Worm (Caenorhabditis elegans) whole organism, L2 larva: ENCODE results near the gene mrps-18B.

Source experiments
- C34F6.9 ChIP-seq: fragments of 150-350 bp; optimal IDR thresholded peaks from 2 replicates; lab custom pipeline; 2014; ENCODE audit warnings: missing biosample characterization, missing genetic modification characterization
- F13H6.1 ChIP-seq: sonication (generic microtip); optimal IDR thresholded peaks from 2 replicates; lab custom pipeline; 2016; ENCODE audit warnings: missing genetic modification characterization, missing compliant biosample characterization
- R02D3.7 ChIP-seq: fragments of 150-350 bp; optimal IDR thresholded peaks from 2 replicates; lab custom pipeline; 2014; ENCODE audit warnings: missing biosample characterization, missing genetic modification characterization
- Y55F3AM.14 ChIP-seq: fragments of 200-800 bp; sonication (Bioruptor generic); optimal IDR thresholded peaks from 2 replicates; lab custom pipeline; 2018; ENCODE audit warnings: mild to moderate bottlenecking, missing genetic modification characterization, missing compliant biosample characterization
- ZK546.5 ChIP-seq: sonication (generic microtip); optimal IDR thresholded peaks from 2 replicates; lab custom pipeline; 2017; ENCODE audit warnings: missing biosample characterization, missing genetic modification characterization
- alr-1 ChIP-seq: fragments of 150-350 bp; optimal IDR thresholded peaks from 2 replicates; lab custom pipeline; 2014; ENCODE audit warnings: missing biosample characterization, missing genetic modification characterization
- aly-2 ChIP-seq: fragments of 150-350 bp; optimal IDR thresholded peaks from 2 replicates; lab custom pipeline; 2014; ENCODE audit warnings: missing biosample characterization, missing genetic modification characterization
- blmp-1 ChIP-seq: sonication (generic microtip); optimal IDR thresholded peaks from 2 replicates; lab custom pipeline; 2017; ENCODE audit warnings: missing genetic modification characterization, mild to moderate bottlenecking, missing compliant biosample characterization, antibody characterized with exemption, moderate library complexity; ENCODE audit not compliant: insufficient read depth
- ceh-16 ChIP-seq: fragments of 150-350 bp; optimal IDR thresholded peaks from 2 replicates; lab custom pipeline; 2014; ENCODE audit warnings: missing biosample characterization, missing genetic modification characterization
- crh-2 ChIP-seq: sonication (generic microtip); optimal IDR thresholded peaks from 2 replicates; lab custom pipeline; 2017; ENCODE audit warnings: missing biosample characterization, missing genetic modification characterization
- elt-1 ChIP-seq: fragments of 150-350 bp; optimal IDR thresholded peaks from 2 replicates; lab custom pipeline; 2014; ENCODE audit warnings: missing biosample characterization, missing genetic modification characterization
- fos-1 ChIP-seq: fragments of 150-350 bp; optimal IDR thresholded peaks from 2 replicates; lab custom pipeline; 2014; ENCODE audit warnings: missing biosample characterization, missing genetic modification characterization
- gmeb-1 ChIP-seq: fragments of 150-350 bp; optimal IDR thresholded peaks from 2 replicates; lab custom pipeline; 2014; ENCODE audit warnings: missing biosample characterization, missing genetic modification characterization
- lin-11 ChIP-seq: fragments of 150-350 bp; sonication (generic microtip); optimal IDR thresholded peaks from 2 replicates; lab custom pipeline; 2014; ENCODE audit warnings: missing biosample characterization, missing genetic modification characterization, inconsistent platforms, mixed read lengths
- lin-13 ChIP-seq: fragments of 150-350 bp; optimal IDR thresholded peaks from 2 replicates; lab custom pipeline; 2014; ENCODE audit warnings: missing biosample characterization, missing genetic modification reagents, missing genetic modification characterization
- lsy-2 ChIP-seq, 2 experiments: fragments of 150-350 bp in 1 of 2; sonication (generic microtip) in 1 of 2; optimal IDR thresholded peaks; 2 replicates each; lab custom pipeline; 2014 to 2017; ENCODE audit warnings: missing biosample characterization in 2 of 2, missing genetic modification characterization in 2 of 2
- mab-5 ChIP-seq: fragments of 150-350 bp; optimal IDR thresholded peaks from 2 replicates; lab custom pipeline; 2014; ENCODE audit warnings: missing biosample characterization, missing genetic modification characterization
- mdl-1 ChIP-seq, 2 experiments: fragments of 150-350 bp in 1 of 2; sonication (generic microtip) in 1 of 2; optimal IDR thresholded peaks; 2 replicates each; lab custom pipeline; 2017; ENCODE audit warnings: missing biosample characterization in 2 of 2, missing genetic modification characterization in 2 of 2
- nhr-10 ChIP-seq: sonication (generic microtip); optimal IDR thresholded peaks from 2 replicates; lab custom pipeline; 2017; ENCODE audit warnings: missing biosample characterization, missing genetic modification characterization
- nhr-129 ChIP-seq: fragments of 150-350 bp; optimal IDR thresholded peaks from 2 replicates; lab custom pipeline; 2014; ENCODE audit warnings: missing biosample characterization, missing genetic modification characterization
- nhr-237 ChIP-seq: fragments of 150-350 bp; optimal IDR thresholded peaks from 2 replicates; lab custom pipeline; 2014; ENCODE audit warnings: missing biosample characterization, missing genetic modification characterization
- nhr-6 ChIP-seq: fragments of 150-350 bp; optimal IDR thresholded peaks from 2 replicates; lab custom pipeline; 2014; ENCODE audit warnings: missing biosample characterization, missing genetic modification characterization
- nhr-77 ChIP-seq: fragments of 150-350 bp; optimal IDR thresholded peaks from 2 replicates; lab custom pipeline; 2014; ENCODE audit warnings: missing biosample characterization, missing genetic modification characterization
- peb-1 ChIP-seq: fragments of 150-350 bp; optimal IDR thresholded peaks from 2 replicates; lab custom pipeline; 2014; ENCODE audit warnings: missing biosample characterization, missing genetic modification characterization
- skn-1 ChIP-seq: sonication (generic microtip); optimal IDR thresholded peaks from 2 replicates; lab custom pipeline; 2017; ENCODE audit warnings: missing biosample characterization, missing genetic modification characterization
- sma-3 ChIP-seq: sonication (generic microtip); optimal IDR thresholded peaks from 2 replicates; lab custom pipeline; 2016; ENCODE audit warnings: missing genetic modification reagents, missing genetic modification characterization, missing compliant biosample characterization
- sma-9 ChIP-seq, 2 experiments: fragments of 150-350 bp in 1 of 2; sonication (generic microtip) in 1 of 2; optimal IDR thresholded peaks; 2 replicates each; lab custom pipeline; 2014 to 2016; ENCODE audit warnings: missing genetic modification characterization in 2 of 2, mild to moderate bottlenecking in 1 of 2, missing biosample characterization in 1 of 2, missing compliant biosample characterization in 1 of 2, missing genetic modification reagents in 1 of 2, moderate library complexity in 1 of 2
- unc-55 ChIP-seq: fragments of 150-350 bp; sonication (generic microtip); optimal IDR thresholded peaks from 3 replicates; lab custom pipeline; 2014; ENCODE audit warnings: missing biosample characterization, missing genetic modification reagents, missing genetic modification characterization
- unc-62 ChIP-seq: fragments of 150-350 bp; optimal IDR thresholded peaks from 2 replicates; lab custom pipeline; 2014; ENCODE audit warnings: missing biosample characterization, missing genetic modification reagents, missing genetic modification characterization
- zag-1 ChIP-seq: fragments of 150-350 bp; optimal IDR thresholded peaks from 2 replicates; lab custom pipeline; 2014; ENCODE audit warnings: missing biosample characterization, missing genetic modification characterization

mrps-18B gene

DNA sequence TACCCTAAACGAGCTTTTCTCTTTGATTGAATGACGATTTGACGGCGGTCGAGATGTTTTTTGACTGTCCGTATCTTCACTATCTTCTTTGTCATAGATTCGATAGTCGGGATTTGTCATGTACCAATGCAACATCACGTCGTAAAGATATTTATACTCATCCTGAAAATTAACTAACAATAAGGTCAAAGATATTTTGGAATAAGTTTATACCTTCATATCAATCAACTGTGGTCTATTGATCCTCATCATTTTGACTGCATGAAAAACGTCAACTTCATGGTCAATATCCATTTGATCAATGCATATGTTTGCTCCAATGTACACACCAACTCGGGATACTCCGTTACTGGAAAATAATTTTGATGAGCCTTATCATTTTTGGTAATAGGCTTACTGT lies 37.4 kb upstream of the mrps-18B start:
- TF ChIP-seq nhr-237 (tag; lab: Kevin White, UChicago) (no peak), sma-3 (GFP tag; lab: Kevin White, UChicago) (no peak)

DNA sequence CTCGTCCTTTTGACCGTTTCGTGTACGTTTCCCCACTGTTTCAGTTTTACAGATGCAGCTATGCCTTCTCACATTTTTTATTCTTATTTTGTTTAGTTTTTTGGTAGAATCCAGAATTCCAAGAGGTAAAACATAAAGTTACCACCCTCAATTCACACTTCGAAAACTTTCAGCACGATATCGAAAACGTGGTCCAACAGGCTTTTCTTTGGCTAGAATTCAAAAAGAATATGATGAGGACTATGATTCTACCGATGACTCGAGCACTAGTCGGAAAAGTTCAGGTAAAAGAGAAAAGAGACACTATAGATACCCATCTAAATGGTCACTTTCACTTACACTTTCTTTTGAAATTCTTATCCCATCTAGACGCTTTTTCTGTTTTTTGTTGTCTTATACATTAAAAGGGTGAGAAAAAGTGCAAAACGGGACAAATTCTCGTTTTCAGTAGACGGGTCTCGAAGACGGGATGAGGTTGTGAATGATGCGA lies 31.2 kb upstream of the mrps-18B start, which contains the start of gene M05D6.9:
Gene M05D6.9, plus strand, starts transcription at position 51 of the 490 bp plus-strand sequence.
- TF ChIP-seq blmp-1 (tag; lab: Kevin White, UChicago) (peak; percentile 75), aly-2 (tag; lab: Kevin White, UChicago) (no peak), nhr-77 (tag; lab: Kevin White, UChicago) (no peak)

DNA sequence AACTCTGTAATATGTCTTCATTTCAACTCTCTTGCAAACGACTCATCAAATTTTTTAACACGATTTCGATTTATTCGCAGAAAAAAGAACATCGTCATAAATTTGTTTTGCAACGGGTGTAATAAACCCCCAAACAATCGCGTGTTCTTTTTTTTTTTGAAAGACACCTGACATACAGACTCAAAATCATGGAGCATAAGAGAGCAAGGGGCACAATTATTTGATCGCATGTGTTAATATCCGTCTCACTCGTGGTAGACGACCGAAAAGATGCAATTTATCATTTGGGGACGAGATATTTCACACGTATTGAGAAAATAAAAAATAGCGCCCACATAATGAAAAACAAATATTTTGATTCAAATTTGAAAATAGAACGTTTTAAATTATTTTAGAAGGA lies 29.3 kb upstream of the mrps-18B start:
- TF ChIP-seq nhr-129: peak; percentile 20
- TF ChIP-seq sma-9 (GFP tag; optimal IDR thresholded peaks at IDR 0.05; lab: Kevin White, UChicago): peak; percentile 17
- TF ChIP-seq sma-9 (tag; optimal IDR thresholded peaks at IDR 0.05; lab: Kevin White, UChicago): no peak
- peak in 1 of 2 experiments; percentile 0 for TF ChIP-seq lsy-2 (tag; optimal IDR thresholded peaks at IDR 0.05; lab: Kevin White, UChicago)
- TF ChIP-seq mab-5 (tag; lab: Kevin White, UChicago): no peak
- TF ChIP-seq skn-1 (tag; lab: Kevin White, UChicago): no peak
- no peak for TF ChIP-seq sma-3 (GFP tag; lab: Kevin White, UChicago)
- TF ChIP-seq nhr-77 (tag; lab: Kevin White, UChicago): no peak
- TF ChIP-seq, all 48 proteins: peak for 3

DNA sequence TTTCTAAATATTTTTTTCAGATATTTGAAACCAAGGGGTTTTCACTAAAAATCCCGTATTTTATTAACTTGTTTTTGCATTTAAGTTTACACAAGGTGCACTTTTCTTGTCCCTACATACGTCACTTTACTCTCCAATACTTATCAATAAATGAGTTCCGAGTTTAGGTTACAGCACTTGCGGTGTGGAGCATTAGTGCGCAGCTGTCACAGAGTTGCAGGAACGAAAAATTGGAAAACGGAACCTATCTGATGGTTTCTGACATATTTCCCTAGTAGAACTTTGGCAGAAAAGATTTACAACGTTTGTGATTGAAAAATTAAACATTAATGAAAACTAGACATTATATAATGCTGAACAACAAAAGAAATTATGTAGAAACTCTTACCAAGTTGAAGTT lies 27.3 kb upstream of the mrps-18B start:
- TF ChIP-seq mdl-1 (tag; optimal IDR thresholded peaks at IDR 0.05; lab: Kevin White, UChicago): no peak
- no peak for TF ChIP-seq ceh-16 (tag; lab: Kevin White, UChicago)
- TF ChIP-seq elt-1 (tag; lab: Kevin White, UChicago): no peak
- no peak for TF ChIP-seq crh-2 (tag; lab: Kevin White, UChicago)
- TF ChIP-seq Y55F3AM.14 (GFP tag; lab: Kevin White, UChicago): no peak
- TF ChIP-seq nhr-237 (tag; lab: Kevin White, UChicago): no peak
- TF ChIP-seq ZK546.5 (tag; lab: Kevin White, UChicago): no peak
- TF ChIP-seq F13H6.1 (tag; lab: Kevin White, UChicago): no peak
- TF ChIP-seq sma-9 (GFP tag; optimal IDR thresholded peaks at IDR 0.05; lab: Kevin White, UChicago): no peak
- no peak for TF ChIP-seq sma-9 (tag; optimal IDR thresholded peaks at IDR 0.05; lab: Kevin White, UChicago)
- no peak for TF ChIP-seq lin-13 (GFP tag; lab: Kevin White, UChicago)
- no peak for TF ChIP-seq R02D3.7 (tag; lab: Kevin White, UChicago)
- no peak for TF ChIP-seq alr-1 (tag; lab: Kevin White, UChicago)
- TF ChIP-seq gmeb-1 (tag; lab: Kevin White, UChicago): no peak
- TF ChIP-seq unc-55: no peak
- TF ChIP-seq fos-1: no peak
- TF ChIP-seq blmp-1 (tag; lab: Kevin White, UChicago): no peak
- no peak for TF ChIP-seq peb-1 (tag; lab: Kevin White, UChicago)
- no peak for TF ChIP-seq nhr-10 (tag; lab: Kevin White, UChicago)
- TF ChIP-seq zag-1 (tag; lab: Kevin White, UChicago): no peak

DNA sequence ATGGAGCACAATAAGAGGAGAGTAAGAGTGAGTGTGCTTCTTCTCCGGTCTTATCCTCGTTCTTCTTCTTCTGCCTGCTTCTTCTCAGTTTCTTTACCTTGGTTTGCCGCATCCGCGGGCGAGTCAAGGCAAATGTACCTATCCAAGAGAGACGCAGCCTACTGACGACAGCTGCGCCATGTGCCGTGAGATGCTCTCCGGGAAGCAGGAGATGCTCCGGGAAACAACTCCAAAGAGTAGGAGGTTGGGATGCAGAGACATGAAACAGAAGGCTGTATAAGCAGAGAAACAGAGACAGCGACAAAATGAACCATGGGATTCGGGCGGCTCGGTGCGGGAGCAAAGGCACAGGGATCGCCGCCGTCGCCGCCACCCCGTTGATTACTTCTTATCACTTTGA lies 26.5 kb upstream of the mrps-18B start:
- TF ChIP-seq lin-13 (GFP tag; lab: Kevin White, UChicago) (no peak), unc-62 (GFP tag; lab: Kevin White, UChicago) (no peak), Y55F3AM.14 (GFP tag; lab: Kevin White, UChicago) (no peak), sma-9 (GFP tag; optimal IDR thresholded peaks at IDR 0.05; lab: Kevin White, UChicago) (peak; percentile 35), sma-9 (tag; optimal IDR thresholded peaks at IDR 0.05; lab: Kevin White, UChicago) (no peak), C34F6.9 (tag; lab: Kevin White, UChicago) (peak; percentile 34), nhr-129 (peak; percentile 50), ZK546.5 (tag; lab: Kevin White, UChicago) (no peak), lin-11 (no peak), F13H6.1 (tag; lab: Kevin White, UChicago) (peak; percentile 71), nhr-6 (tag; lab: Kevin White, UChicago) (no peak)
